Worm (Caenorhabditis elegans): ENCODE data around the gene bath-9.

DNA sequence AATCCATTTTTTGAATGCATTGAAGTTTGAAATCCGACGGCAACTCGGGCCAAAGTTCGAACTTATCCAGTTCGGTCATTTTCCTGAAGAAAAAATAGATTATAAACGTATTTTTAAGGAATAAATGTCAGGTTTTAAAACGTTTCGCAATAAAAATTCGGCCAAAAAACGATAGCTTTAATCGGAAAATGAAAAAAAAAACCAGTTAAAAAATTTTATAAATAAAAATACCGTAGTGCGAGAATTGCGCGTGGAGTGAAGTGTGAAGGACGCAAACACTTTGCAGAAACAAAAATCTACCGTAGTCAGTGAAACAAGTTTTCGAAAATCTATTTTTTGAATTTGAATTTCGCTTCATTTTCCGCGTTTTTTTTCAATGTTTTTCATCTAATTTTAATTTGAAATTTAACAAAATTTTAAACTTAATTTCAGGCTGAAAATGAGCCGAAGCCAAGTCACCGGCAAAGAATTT is 27.0 kb upstream of the bath-9 start, which contains the start of gene F14D2.8:
- TF ChIP-seq gmeb-2 (tag; optimal IDR thresholded peaks at IDR 0.05), result no peak
- TF ChIP-seq fkh-10 (GFP tag; optimal IDR thresholded peaks at IDR 0.05), result no peak
- TF ChIP-seq ceh-24 (tag; optimal IDR thresholded peaks at IDR 0.05), result no peak
- TF ChIP-seq nfya-1 (tag; optimal IDR thresholded peaks at IDR 0.05), result no peak
- TF ChIP-seq unc-55 (GFP tag; optimal IDR thresholded peaks at IDR 0.05), result no peak
- no peak for TF ChIP-seq ahr-1 (tag; optimal IDR thresholded peaks at IDR 0.05)
- TF ChIP-seq pqm-1 (tag; optimal IDR thresholded peaks at IDR 0.05), result no peak
- no peak for TF ChIP-seq pha-2 (tag; optimal IDR thresholded peaks at IDR 0.05)
- TF ChIP-seq lin-11 (tag; optimal IDR thresholded peaks at IDR 0.05), result no peak
- no peak for TF ChIP-seq ttx-3 (tag; optimal IDR thresholded peaks at IDR 0.05)
- TF ChIP-seq elt-2 (tag; optimal IDR thresholded peaks at IDR 0.05), result no peak
- no peak for TF ChIP-seq dmd-4 (tag; optimal IDR thresholded peaks at IDR 0.05; ENCODE audit: borderline replicate concordance)

Data from whole organism, late embryonic.